Worm (Caenorhabditis elegans): ENCODE measurements around the gene ncx-7.
A peak's percentile ranks its signal among the peaks of the same experiment; 100 is the strongest.
"Not testable (repeated sequence)": the region's sequence is repeated elsewhere in the genome, so short reads cannot be mapped to it uniquely, and the experiment has no call there.

The ncx-7 gene

DNA sequence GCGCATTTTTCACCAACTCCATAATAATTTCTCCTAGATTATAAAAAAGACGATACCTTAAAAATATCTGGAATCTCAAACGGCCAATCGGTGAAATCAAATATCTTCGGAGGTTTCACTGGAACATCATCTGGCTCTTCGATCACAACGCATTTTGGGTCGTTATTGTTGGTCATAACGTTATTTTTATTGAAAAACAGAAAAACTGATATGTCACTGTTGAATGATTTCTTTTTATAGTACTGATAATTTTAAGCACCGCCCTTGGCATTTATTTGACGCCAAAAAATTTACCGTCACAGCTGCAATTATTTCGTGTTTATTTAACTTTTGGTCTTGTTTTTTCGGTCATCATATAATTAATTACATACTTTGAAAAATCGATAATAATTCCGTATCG, 30.0 kb downstream of the ncx-7 start, which contains the start of gene best-5:
Gene best-5 (minus strand): TSS at position 210 of the 400 bp plus-strand sequence.
- no peak for TF ChIP-seq nhr-28 (tag; optimal IDR thresholded peaks at IDR 0.05)
- no peak for TF ChIP-seq unc-39 (tag; optimal IDR thresholded peaks at IDR 0.05)
- no peak for TF ChIP-seq zip-8 (tag; optimal IDR thresholded peaks at IDR 0.05)
- no peak for TF ChIP-seq ztf-11 (tag; optimal IDR thresholded peaks at IDR 0.05)
- TF ChIP-seq ceh-39 (tag; optimal IDR thresholded peaks at IDR 0.05): no peak
- no peak for TF ChIP-seq bed-3 (GFP tag; optimal IDR thresholded peaks at IDR 0.05)

DNA sequence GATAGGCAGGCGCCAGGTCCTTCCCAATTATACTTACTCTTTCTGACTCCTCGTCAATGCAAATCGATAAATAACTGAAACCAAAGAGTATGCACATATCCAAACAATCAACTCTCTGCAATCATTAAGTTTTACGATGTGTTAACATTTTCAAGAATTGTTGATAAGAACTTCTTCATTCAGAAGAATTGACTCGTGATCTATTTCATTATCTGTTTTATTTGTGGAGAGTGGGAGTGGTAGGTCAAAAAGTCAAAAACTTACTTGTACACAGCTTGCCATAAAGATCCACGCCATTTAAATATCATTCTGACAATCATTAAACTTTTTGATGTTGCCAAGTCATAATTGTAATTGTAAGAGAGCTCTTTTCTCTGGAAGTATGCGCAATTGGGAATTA, 30.7 kb downstream of the ncx-7 start:
- TF ChIP-seq ceh-39 (tag; optimal IDR thresholded peaks at IDR 0.05): no peak
- no peak for TF ChIP-seq unc-39 (tag; optimal IDR thresholded peaks at IDR 0.05)
- no peak for TF ChIP-seq lin-13 (tag; optimal IDR thresholded peaks at IDR 0.05)
- TF ChIP-seq zip-8 (tag; optimal IDR thresholded peaks at IDR 0.05): no peak
- no peak for TF ChIP-seq tbx-8 (GFP tag; optimal IDR thresholded peaks at IDR 0.05)
- TF ChIP-seq flh-1 (GFP tag; optimal IDR thresholded peaks at IDR 0.05): no peak
- TF ChIP-seq sptf-1 (tag; optimal IDR thresholded peaks at IDR 0.05): no peak
- no peak for TF ChIP-seq ces-1 (GFP tag; optimal IDR thresholded peaks at IDR 0.05)
- TF ChIP-seq blmp-1 (tag; optimal IDR thresholded peaks at IDR 0.05): no peak
- TF ChIP-seq mab-5 (tag; optimal IDR thresholded peaks at IDR 0.05): no peak
- TF ChIP-seq nhr-12 (tag; optimal IDR thresholded peaks at IDR 0.05): no peak
- no peak for TF ChIP-seq nhr-237 (tag; optimal IDR thresholded peaks at IDR 0.05)
- TF ChIP-seq ham-2 (GFP tag; optimal IDR thresholded peaks at IDR 0.05): no peak
- TF ChIP-seq M03D4.4 (tag; optimal IDR thresholded peaks at IDR 0.05): no peak
- no peak for TF ChIP-seq nhr-2 (tag; optimal IDR thresholded peaks at IDR 0.05)
- no peak for TF ChIP-seq ceh-83 (GFP tag; optimal IDR thresholded peaks at IDR 0.05)
- no peak for TF ChIP-seq lin-32 (GFP tag; optimal IDR thresholded peaks at IDR 0.05)
- no peak for TF ChIP-seq snpc-4 (tag; optimal IDR thresholded peaks at IDR 0.05)

DNA sequence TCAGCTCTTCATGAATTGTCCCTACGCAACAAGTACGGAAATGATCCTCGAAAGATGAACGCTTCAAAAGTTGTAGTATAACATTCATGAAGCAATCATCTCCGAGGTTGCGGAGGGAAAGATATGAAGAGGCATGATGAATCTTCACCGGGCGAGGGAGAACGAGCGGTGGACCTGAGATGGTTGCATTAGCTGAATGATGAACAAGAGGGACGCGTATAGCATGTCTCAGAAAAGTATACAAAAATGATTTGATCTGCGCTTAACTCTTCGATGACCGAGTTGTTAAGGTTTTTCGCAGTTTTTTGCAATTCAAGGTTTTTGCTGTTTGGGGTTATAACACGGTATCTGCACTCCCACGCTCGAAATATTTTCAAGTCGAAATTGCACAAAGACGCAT, 34.1 kb downstream of the ncx-7 start, which contains the start of gene C07A9.10:
Gene C07A9.10 (minus strand): TSS at position 101 of the 400 bp plus-strand sequence.
- no peak for TF ChIP-seq ceh-39 (tag; optimal IDR thresholded peaks at IDR 0.05)
- TF ChIP-seq elt-3 (tag; optimal IDR thresholded peaks at IDR 0.05): no peak
- TF ChIP-seq mls-2 (tag; optimal IDR thresholded peaks at IDR 0.05): no peak

DNA sequence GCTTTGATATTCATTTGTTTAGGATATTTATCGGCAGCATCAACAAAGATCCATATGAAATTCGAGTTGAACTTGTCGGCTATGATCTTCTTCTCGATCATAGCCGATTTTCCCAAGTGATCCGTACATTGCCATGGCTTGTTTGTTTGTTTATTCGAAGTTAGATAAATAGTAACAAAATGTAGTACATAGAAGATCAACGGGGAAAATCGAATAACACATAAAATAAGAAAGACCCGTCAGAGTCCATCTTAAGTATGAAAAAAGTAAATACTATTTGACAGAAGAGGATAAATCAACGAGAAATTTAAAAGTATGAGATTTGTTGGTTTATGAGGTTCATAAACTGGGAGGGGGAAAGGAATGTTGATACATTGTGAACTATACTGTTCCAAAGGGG, 37.4 kb downstream of the ncx-7 start, which contains the start of gene C07A9.5:
Gene C07A9.5 (minus strand): TSS at position 101 of the 400 bp plus-strand sequence.
- TF ChIP-seq lin-32 (GFP tag; optimal IDR thresholded peaks at IDR 0.05); sem-2 (GFP tag; optimal IDR thresholded peaks at IDR 0.05); mep-1 (tag; optimal IDR thresholded peaks at IDR 0.05): not testable (repeated sequence)

DNA sequence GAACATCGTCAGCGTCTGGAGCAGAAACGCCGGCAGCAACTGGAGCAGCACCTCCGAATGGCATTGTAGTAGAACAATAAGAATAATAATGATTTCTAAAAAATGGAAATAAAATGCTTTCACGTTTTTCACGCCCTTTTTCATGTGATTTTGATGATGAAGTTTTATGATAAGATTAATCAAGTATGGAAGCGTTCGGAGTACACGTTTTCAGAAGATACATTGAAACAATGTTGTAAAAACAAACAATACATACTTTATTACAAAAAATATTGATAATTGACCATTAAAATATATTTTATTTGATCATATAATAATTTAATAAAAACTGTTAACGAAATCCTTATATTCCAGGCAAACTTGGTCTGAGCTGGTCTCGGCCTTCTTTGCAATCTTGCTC, 38.9 kb downstream of the ncx-7 start, which contains the start of gene C07A9.13:
Gene C07A9.13 (minus strand): TSS at position 101 of the 400 bp plus-strand sequence.
- not testable (repeated sequence) for TF ChIP-seq lin-13, unc-39, elt-3 (tag; optimal IDR thresholded peaks at IDR 0.05)

DNA sequence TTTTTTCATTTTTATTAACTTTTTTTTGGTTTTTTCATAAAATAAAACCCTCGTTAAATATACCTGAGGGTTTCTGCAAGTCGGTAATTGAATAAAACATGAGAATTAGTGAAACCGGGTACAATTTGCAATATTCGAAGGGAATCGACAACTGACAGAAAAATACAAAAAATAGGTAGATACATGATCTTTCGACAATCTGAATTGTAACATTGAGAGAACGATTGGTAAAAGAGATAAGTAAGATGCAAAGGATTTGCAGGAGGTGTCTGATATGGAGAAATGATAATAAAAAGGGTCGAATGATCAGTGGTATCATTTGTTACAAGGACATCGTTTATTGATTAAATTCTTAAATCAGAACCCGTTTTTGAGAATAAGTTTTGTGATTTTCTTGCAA, 41.3 kb downstream of the ncx-7 start, which contains the start of gene ugt-60:
Gene ugt-60 (minus strand): TSS at position 233 of the 400 bp plus-strand sequence.
- TF ChIP-seq ces-1 (GFP tag; optimal IDR thresholded peaks at IDR 0.05): no peak
- TF ChIP-seq mep-1 (tag; optimal IDR thresholded peaks at IDR 0.05): no peak
- TF ChIP-seq unc-62 (GFP tag; optimal IDR thresholded peaks at IDR 0.05): no peak
- TF ChIP-seq elt-1 (tag; optimal IDR thresholded peaks at IDR 0.05; ENCODE audit: borderline replicate concordance, insufficient read depth): peak; percentile 51
- no peak for TF ChIP-seq ceh-39 (tag; optimal IDR thresholded peaks at IDR 0.05)
- TF ChIP-seq sem-2 (GFP tag; optimal IDR thresholded peaks at IDR 0.05): no peak

DNA sequence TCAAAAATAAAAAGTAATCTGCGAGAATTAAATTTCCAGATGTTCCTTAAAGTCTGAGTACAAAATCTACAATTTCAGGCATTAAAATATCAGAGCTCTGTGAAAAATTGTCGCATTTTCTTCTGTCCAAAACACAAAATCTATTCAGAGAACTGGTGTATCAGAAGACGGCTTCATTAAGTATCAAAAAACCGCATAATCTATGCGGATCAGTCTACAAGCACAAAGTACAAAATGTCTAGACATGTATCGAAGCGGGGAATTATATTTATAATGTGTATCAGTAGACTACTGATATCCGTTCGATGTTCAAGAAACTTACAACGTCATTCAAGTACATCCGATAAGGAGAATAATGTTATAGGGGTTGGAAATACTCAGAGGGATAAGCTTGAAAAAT, 50.5 kb downstream of the ncx-7 start:
- TF ChIP-seq ceh-43 (GFP tag; optimal IDR thresholded peaks at IDR 0.05): no peak
- TF ChIP-seq ham-2 (GFP tag; optimal IDR thresholded peaks at IDR 0.05): no peak
- TF ChIP-seq ces-1 (GFP tag; optimal IDR thresholded peaks at IDR 0.05): no peak
- no peak for TF ChIP-seq elt-3 (tag; optimal IDR thresholded peaks at IDR 0.05)
- TF ChIP-seq zip-8 (tag; optimal IDR thresholded peaks at IDR 0.05): no peak
- TF ChIP-seq nhr-28 (tag; optimal IDR thresholded peaks at IDR 0.05): no peak
- no peak for TF ChIP-seq cnd-1 (tag; optimal IDR thresholded peaks at IDR 0.05)
- no peak for TF ChIP-seq tbx-8 (GFP tag; optimal IDR thresholded peaks at IDR 0.05)
- TF ChIP-seq flh-1 (GFP tag; optimal IDR thresholded peaks at IDR 0.05): no peak
- no peak for TF ChIP-seq pha-4 (tag; optimal IDR thresholded peaks at IDR 0.05)
- no peak for TF ChIP-seq nhr-12 (tag; optimal IDR thresholded peaks at IDR 0.05)

Measured in whole organism, mixed stage, embryonic.